Fruit fly (Drosophila melanogaster): Measurements from ENCODE around the gene fan.
A peak's percentile ranks its signal among the peaks of the same experiment; 100 is the strongest.

DNA sequence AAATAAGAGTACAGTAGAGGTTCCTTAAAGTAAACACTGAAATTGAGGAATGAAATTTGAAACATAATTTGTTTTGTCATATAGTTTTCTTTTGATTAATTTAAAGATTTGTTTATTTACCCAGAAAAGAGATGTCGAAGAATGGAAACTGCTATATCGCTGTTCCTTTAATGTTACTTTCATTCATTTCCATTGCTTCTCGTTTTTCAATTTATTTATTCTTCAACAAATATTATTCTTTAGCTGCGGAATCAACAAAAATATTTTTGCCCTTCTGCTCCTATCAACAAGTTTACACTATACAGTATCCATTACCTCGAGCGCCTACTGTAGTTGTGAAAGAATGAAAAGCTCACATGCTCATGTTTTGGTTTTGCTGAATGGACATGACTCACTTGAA, 32.8 kb upstream of the fan start:
- TF ChIP-seq CG12605 (GFP tag; IDR thresholded peaks at IDR 0.05) (no peak), Pif1B (GFP tag; optimal IDR thresholded peaks at IDR 0.05) (peak; percentile 17), Snoo (tag; optimal IDR thresholded peaks at IDR 0.05) (no peak), CG8301 (tag; optimal IDR thresholded peaks at IDR 0.05) (peak; percentile 10), CG10348 (GFP tag; IDR thresholded peaks at IDR 0.05) (no peak), CG17806 (tag; optimal IDR thresholded peaks at IDR 0.05) (peak; percentile 28), CG32121 (GFP tag; IDR thresholded peaks at IDR 0.05) (no peak), CG4496 (GFP tag; IDR thresholded peaks at IDR 0.05) (0 out of 3 replicates have a peak, but pooled peaks have one; percentile 27)
